Worm (Caenorhabditis elegans) whole organism, young adult: Measurements from ENCODE around the gene cyp-31A5.
A peak's percentile ranks its signal among the peaks of the same experiment; 100 is the strongest.

Experiments
- B0261.1 ChIP-seq: sonication (generic microtip); optimal IDR thresholded peaks from 2 replicates; lab custom pipeline; 2016; ENCODE audit warnings: mild to moderate bottlenecking, missing genetic modification characterization, moderate library complexity, missing compliant biosample characterization
- B0336.3 ChIP-seq: fragments of 200-800 bp; sonication (Bioruptor generic); IDR thresholded peaks from 2 replicates; pipeline ENCODE4 v1.3.6; 2022; ENCODE audit warnings: missing genetic modification characterization, missing compliant biosample characterization
- D2030.7 ChIP-seq: fragments of 200-800 bp; sonication (Bioruptor generic); IDR thresholded peaks from 2 replicates; pipeline ENCODE4 v1.3.6; 2022; ENCODE audit warnings: missing genetic modification reagents, missing genetic modification characterization, missing compliant biosample characterization
- F33H1.4 ChIP-seq: fragments of 200-800 bp; sonication (Bioruptor generic); IDR thresholded peaks from 2 replicates; pipeline ENCODE4 v1.3.6; 2022; ENCODE audit warnings: missing genetic modification reagents, missing genetic modification characterization, missing compliant biosample characterization
- F39B2.1 ChIP-seq: fragments of 200-800 bp; sonication (Bioruptor generic); IDR thresholded peaks from 2 replicates; pipeline ENCODE4 v1.3.6; 2022; ENCODE audit warnings: missing genetic modification reagents, missing genetic modification characterization, missing compliant biosample characterization
- F49E8.2 ChIP-seq: sonication (generic microtip); optimal IDR thresholded peaks from 3 replicates; lab custom pipeline; 2017; ENCODE audit warnings: missing genetic modification characterization, mild to moderate bottlenecking, missing compliant biosample characterization, antibody characterized with exemption, moderate library complexity; ENCODE audit not compliant: insufficient read depth
- F55B11.4 ChIP-seq: sonication (generic microtip); optimal IDR thresholded peaks from 2 replicates; lab custom pipeline; 2016; ENCODE audit warnings: missing compliant biosample characterization, missing genetic modification characterization, borderline replicate concordance; ENCODE audit not compliant: insufficient read depth
- T07F8.4 ChIP-seq: sonication (generic microtip); optimal IDR thresholded peaks from 2 replicates; lab custom pipeline; 2016; ENCODE audit warnings: mild to moderate bottlenecking, missing genetic modification characterization, moderate library complexity, missing compliant biosample characterization
- T26A5.8 ChIP-seq: sonication (generic microtip); optimal IDR thresholded peaks from 2 replicates; lab custom pipeline; 2016; ENCODE audit warnings: missing genetic modification characterization, missing compliant biosample characterization
- ama-1 ChIP-seq, 3 experiments: fragments of 150-350 bp in 1 of 3; sonication (generic microtip) in 2 of 3; optimal IDR thresholded peaks; 2 replicates each; lab custom pipeline; 2014 to 2018; ENCODE audit warnings: missing biosample characterization in 2 of 3, missing genetic modification characterization in 2 of 3, missing genetic modification reagents in 2 of 3
- attf-5 ChIP-seq: fragments of 200-800 bp; sonication (Bioruptor generic); optimal IDR thresholded peaks from 2 replicates; lab custom pipeline; 2018; ENCODE audit warnings: mild to moderate bottlenecking, missing genetic modification characterization, missing compliant biosample characterization
- cebp-1 ChIP-seq, 2 experiments: fragments of 200-800 bp in 1 of 2; sonication (Bioruptor generic) in 1 of 2; sonication (generic microtip) in 1 of 2; IDR thresholded peaks in 1 of 2; optimal IDR thresholded peaks in 1 of 2; 2 replicates each; pipeline versions ENCODE4 v1.3.6 to Lab custom; 2017 to 2022; ENCODE audit warnings: missing compliant biosample characterization in 2 of 2, missing genetic modification characterization in 2 of 2, mild to moderate bottlenecking in 1 of 2, missing genetic modification reagents in 1 of 2, moderate library complexity in 1 of 2
- ceh-58 ChIP-seq: fragments of 200-800 bp; sonication (Bioruptor generic); IDR thresholded peaks from 2 replicates; pipeline ENCODE4 v1.3.6; 2022; ENCODE audit warnings: missing genetic modification characterization, missing compliant biosample characterization
- ceh-79 ChIP-seq: sonication (generic microtip); optimal IDR thresholded peaks from 2 replicates; lab custom pipeline; 2017; ENCODE audit warnings: mild to moderate bottlenecking, missing genetic modification characterization, missing compliant biosample characterization
- egl-18 ChIP-seq: fragments of 200-800 bp; sonication (Bioruptor generic); IDR thresholded peaks from 2 replicates; pipeline ENCODE4 v1.3.6; 2022; ENCODE audit warnings: missing genetic modification reagents, missing genetic modification characterization, missing compliant biosample characterization
- egl-44 ChIP-seq: fragments of 200-800 bp; sonication (Bioruptor generic); IDR thresholded peaks from 2 replicates; pipeline ENCODE4 v1.3.6; 2022; ENCODE audit warnings: missing genetic modification reagents, missing genetic modification characterization, missing compliant biosample characterization
- gei-17 ChIP-seq: fragments of 200-800 bp; sonication (Bioruptor generic); optimal IDR thresholded peaks from 2 replicates; lab custom pipeline; 2018; ENCODE audit warnings: mild to moderate bottlenecking, missing genetic modification characterization, missing compliant biosample characterization
- hmg-20 ChIP-seq: fragments of 200-800 bp; sonication (Bioruptor generic); IDR thresholded peaks from 2 replicates; pipeline ENCODE4 v1.3.6; 2022; ENCODE audit warnings: missing genetic modification reagents, missing genetic modification characterization, missing compliant biosample characterization
- hrde-1 ChIP-seq: sonication (generic microtip); optimal IDR thresholded peaks from 2 replicates; lab custom pipeline; 2016; ENCODE audit warnings: missing genetic modification characterization, mild to moderate bottlenecking, missing compliant biosample characterization, moderate library complexity, missing genotype, missing genetic modification reagents, borderline replicate concordance
- hsf-1 ChIP-seq: fragments of 200-800 bp; sonication (Bioruptor generic); IDR thresholded peaks from 2 replicates; pipeline ENCODE4 v1.3.6; 2022; ENCODE audit warnings: missing genetic modification reagents, missing genetic modification characterization, missing compliant biosample characterization
- let-526 ChIP-seq: fragments of 200-800 bp; sonication (Bioruptor generic); IDR thresholded peaks from 2 replicates; pipeline ENCODE4 v1.3.6; 2022; ENCODE audit warnings: missing genetic modification reagents, missing genetic modification characterization, missing compliant biosample characterization
- lin-54 ChIP-seq: fragments of 200-800 bp; sonication (Bioruptor generic); optimal IDR thresholded peaks from 2 replicates; lab custom pipeline; 2018; ENCODE audit warnings: mild to moderate bottlenecking, missing genetic modification characterization, missing compliant biosample characterization
- lir-1 ChIP-seq: fragments of 200-800 bp; sonication (Bioruptor generic); conservative IDR thresholded peaks from 2 replicates; pipeline ENCODE4 v1.3.6; 2022; ENCODE audit warnings: missing genetic modification reagents, missing genetic modification characterization, missing compliant biosample characterization
- lsy-27 ChIP-seq: sonication (generic microtip); optimal IDR thresholded peaks from 2 replicates; lab custom pipeline; 2017; ENCODE audit warnings: missing genetic modification characterization, mild to moderate bottlenecking, missing compliant biosample characterization, antibody characterized with exemption, missing genotype, borderline replicate concordance; ENCODE audit not compliant: insufficient read depth
- madf-10 ChIP-seq: sonication (generic microtip); optimal IDR thresholded peaks from 2 replicates; lab custom pipeline; 2016; ENCODE audit warnings: mild to moderate bottlenecking, missing genetic modification characterization, missing compliant biosample characterization
- mxl-1 ChIP-seq: sonication (generic microtip); optimal IDR thresholded peaks from 2 replicates; lab custom pipeline; 2016; ENCODE audit warnings: missing genetic modification characterization, missing compliant biosample characterization
- nfya-1 ChIP-seq: sonication (generic microtip); optimal IDR thresholded peaks from 2 replicates; lab custom pipeline; 2017; ENCODE audit warnings: antibody characterized with exemption, missing compliant biosample characterization, missing genetic modification characterization, borderline replicate concordance; ENCODE audit not compliant: insufficient read depth
- nhr-27 ChIP-seq: fragments of 200-800 bp; sonication (Bioruptor generic); optimal IDR thresholded peaks from 2 replicates; lab custom pipeline; 2018; ENCODE audit warnings: mild to moderate bottlenecking, missing genetic modification characterization, moderate library complexity, missing compliant biosample characterization
- rcor-1 ChIP-seq: fragments of 200-800 bp; sonication (Bioruptor generic); IDR thresholded peaks from 2 replicates; pipeline ENCODE4 v1.3.6; 2022; ENCODE audit warnings: missing genetic modification reagents, missing genetic modification characterization, missing compliant biosample characterization
- rec-8 ChIP-seq, 2 experiments: sonication (generic microtip); optimal IDR thresholded peaks; 2 replicates each; lab custom pipeline; 2016; ENCODE audit warnings: mild to moderate bottlenecking in 2 of 2, missing genetic modification characterization in 2 of 2, missing genetic modification reagents in 2 of 2, missing genotype in 2 of 2, missing biosample characterization in 1 of 2, missing compliant biosample characterization in 1 of 2, moderate library complexity in 1 of 2
- repo-1 ChIP-seq: sonication (generic microtip); optimal IDR thresholded peaks from 2 replicates; lab custom pipeline; 2017; ENCODE audit warnings: mild to moderate bottlenecking, missing genetic modification characterization, missing compliant biosample characterization
- rpc-1 ChIP-seq, 2 experiments: fragments of 150-350 bp in 1 of 2; sonication (generic microtip) in 1 of 2; optimal IDR thresholded peaks; 2 replicates each; lab custom pipeline; 2014 to 2018; ENCODE audit warnings: missing biosample characterization in 1 of 2, missing genetic modification characterization in 1 of 2, missing genetic modification reagents in 1 of 2, missing genotype in 1 of 2
- snpc-4 ChIP-seq, 5 experiments: fragments of 150-350 bp in 1 of 5; sonication (generic microtip) in 4 of 5; optimal IDR thresholded peaks; 2 replicates each; lab custom pipeline; 2014 to 2018; ENCODE audit warnings: missing genetic modification characterization in 5 of 5, missing biosample characterization in 3 of 5, antibody characterized with exemption in 2 of 5, mild to moderate bottlenecking in 2 of 5, missing compliant biosample characterization in 2 of 5, missing genotype in 2 of 5, moderate library complexity in 2 of 5, missing genetic modification reagents in 1 of 5
- sptf-2 ChIP-seq: fragments of 200-800 bp; sonication (Bioruptor generic); optimal IDR thresholded peaks from 2 replicates; lab custom pipeline; 2018; ENCODE audit warnings: mild to moderate bottlenecking, missing genetic modification characterization, missing compliant biosample characterization
- tbx-9 ChIP-seq: sonication (generic microtip); optimal IDR thresholded peaks from 2 replicates; lab custom pipeline; 2016; ENCODE audit warnings: borderline replicate concordance, missing genetic modification characterization, inconsistent platforms, missing compliant biosample characterization
- xnd-1 ChIP-seq: sonication (generic microtip); optimal IDR thresholded peaks from 2 replicates; lab custom pipeline; 2016; ENCODE audit warnings: missing genotype, missing genetic modification reagents, missing genetic modification characterization, missing compliant biosample characterization
- ztf-22 ChIP-seq: fragments of 200-800 bp; sonication (Bioruptor generic); optimal IDR thresholded peaks from 2 replicates; lab custom pipeline; 2018; ENCODE audit warnings: mild to moderate bottlenecking, missing genetic modification characterization, moderate library complexity, missing compliant biosample characterization
- ztf-28 ChIP-seq: fragments of 200-800 bp; sonication (Bioruptor generic); IDR thresholded peaks from 2 replicates; pipeline ENCODE4 v1.3.6; 2022; ENCODE audit warnings: missing genetic modification reagents, missing genetic modification characterization, missing compliant biosample characterization
- ztf-3 ChIP-seq: fragments of 200-800 bp; sonication (Bioruptor generic); optimal IDR thresholded peaks from 2 replicates; lab custom pipeline; 2018; ENCODE audit warnings: mild to moderate bottlenecking, missing genetic modification characterization, missing compliant biosample characterization
- ztf-6 ChIP-seq: fragments of 200-800 bp; sonication (Bioruptor generic); IDR thresholded peaks from 2 replicates; pipeline ENCODE4 v1.3.6; 2022; ENCODE audit warnings: missing genetic modification reagents, missing genetic modification characterization, missing compliant biosample characterization

The cyp-31A5 gene

ce11 chrIV:13398728-13399127, 2.4 kb upstream of the cyp-31A5 start, which contains the start of gene Y62E10A.13 (continued):
- TF ChIP-seq D2030.7 (GFP tag; lab: Robert Waterston, UW), result no peak
- no peak for TF ChIP-seq F33H1.4 (GFP tag; lab: Robert Waterston, UW)
- TF ChIP-seq nhr-27 (tag; lab: Kevin White, UChicago), result no peak
- no peak for TF ChIP-seq ztf-28
- peak; percentile 4 for TF ChIP-seq repo-1 (tag; lab: Kevin White, UChicago)
- no peak for TF ChIP-seq F55B11.4
- TF ChIP-seq egl-44 (GFP tag; lab: Robert Waterston, UW), result no peak
- no peak for TF ChIP-seq egl-18
- TF ChIP-seq ceh-79 (tag; lab: Kevin White, UChicago), result peak; percentile 39
- 0 out of 2 replicates have a peak, but pooled peaks have one; percentile 20 for TF ChIP-seq rcor-1
- TF ChIP-seq snpc-4 (GFP tag; optimal IDR thresholded peaks at IDR 0.05; lab: Kevin White, UChicago), result no peak
- TF ChIP-seq snpc-4 (tag; optimal IDR thresholded peaks at IDR 0.05; lab: Kevin White, UChicago), result peak in 2 of 4 experiments; percentile 8 to 62
- TF ChIP-seq B0336.3, result peak; percentile 61; the same call in 1 of the 2 replicates
- TF ChIP-seq T07F8.4 (tag; lab: Kevin White, UChicago), result no peak
- no peak for TF ChIP-seq madf-10
- TF ChIP-seq attf-5 (GFP tag; lab: Kevin White, UChicago), result no peak
- peak; percentile 67 for TF ChIP-seq T26A5.8
- TF ChIP-seq lin-54 (GFP tag; lab: Kevin White, UChicago), result peak; percentile 25
- TF ChIP-seq nfya-1 (tag; lab: Kevin White, UChicago), result no peak
- TF ChIP-seq ztf-22 (GFP tag; lab: Kevin White, UChicago), result no peak
- TF ChIP-seq hrde-1 (tag; lab: Kevin White, UChicago), result peak; percentile 51
- no peak for TF ChIP-seq gei-17
- TF ChIP-seq B0261.1, result no peak
- no peak for TF ChIP-seq xnd-1
- TF ChIP-seq ceh-58, result no peak
- peak; percentile 46 for TF ChIP-seq F49E8.2 (tag; lab: Kevin White, UChicago)
- no peak for TF ChIP-seq ztf-6 (GFP tag; lab: Robert Waterston, UW)
- no peak for TF ChIP-seq tbx-9 (tag; lab: Kevin White, UChicago)
- no peak for TF ChIP-seq rec-8 (tag; optimal IDR thresholded peaks at IDR 0.05; lab: Kevin White, UChicago)
- TF ChIP-seq F39B2.1 (GFP tag; lab: Robert Waterston, UW), result no peak
- no peak for TF ChIP-seq rpc-1 (optimal IDR thresholded peaks at IDR 0.05; lab: Kevin White, UChicago)
- no peak for TF ChIP-seq rpc-1 (tag; optimal IDR thresholded peaks at IDR 0.05; lab: Kevin White, UChicago)
- no peak for TF ChIP-seq let-526
- no peak for TF ChIP-seq hmg-20 (GFP tag; lab: Robert Waterston, UW)
- TF ChIP-seq lsy-27, result no peak
- no peak for TF ChIP-seq cebp-1 (GFP tag; IDR thresholded peaks at IDR 0.05; lab: Robert Waterston, UW)
- TF ChIP-seq cebp-1 (tag; optimal IDR thresholded peaks at IDR 0.05; lab: Kevin White, UChicago), result no peak
- no peak for TF ChIP-seq ama-1 (optimal IDR thresholded peaks at IDR 0.05; lab: Kevin White, UChicago)
- no peak for TF ChIP-seq ama-1 (GFP tag; optimal IDR thresholded peaks at IDR 0.05; lab: Kevin White, UChicago)
- TF ChIP-seq ztf-3 (GFP tag; lab: Kevin White, UChicago), result no peak
- TF ChIP-seq sptf-2 (GFP tag; lab: Kevin White, UChicago), result no peak
- TF ChIP-seq mxl-1 (tag; lab: Kevin White, UChicago), result no peak
- no peak for TF ChIP-seq lir-1 (GFP tag; lab: Robert Waterston, UW)
- peak; percentile 63; the same call in 1 of the 2 replicates for TF ChIP-seq hsf-1
- TF ChIP-seq, all 124 proteins: peak for 26
